ENCODE assay signal across 2 fruit fly cellular contexts in genomic region chr3L:7262471-7262870, dm6.
A peak's percentile ranks its signal among the peaks of the same experiment; 100 is the strongest.
TF ChIP-seq lines count a peak whose summit lies in the region.

No protein-coding gene starts in this region.

TF ChIP-seq in whole organism, embryonic, 481 proteins besides CTCF, POLR2A, EP300 and RAD21 (continued from another document):
- 0 out of 2 replicates have a peak, but pooled peaks have one; percentile 17 for TF ChIP-seq CG6689 (GFP tag; IDR thresholded peaks at IDR 0.05; lab: Robert Waterston, UW)
- peak; percentile 27 for TF ChIP-seq nerfin-1 (tag; optimal IDR thresholded peaks at IDR 0.05; lab: Kevin White, UChicago)
- peak; percentile 13 for TF ChIP-seq CG7556 (GFP tag; optimal IDR thresholded peaks at IDR 0.05; lab: Kevin White, UChicago)
- 0 out of 3 replicates have a peak, but pooled peaks have one; percentile 19 for TF ChIP-seq row (GFP tag; IDR thresholded peaks at IDR 0.05; lab: Robert Waterston, UW)
- peak; percentile 12 for TF ChIP-seq CG15011 (GFP tag; optimal IDR thresholded peaks at IDR 0.05; lab: Kevin White, UChicago)
- TF ChIP-seq Sox102F (GFP tag; optimal IDR thresholded peaks at IDR 0.05; lab: Kevin White, UChicago) = peak; percentile 42
- peak in 1 of 2 experiments; percentile 33 for TF ChIP-seq dpn (GFP tag; optimal IDR thresholded peaks at IDR 0.05; lab: Kevin White, UChicago)
- TF ChIP-seq CG4424 (GFP tag; optimal IDR thresholded peaks at IDR 0.05; lab: Kevin White, UChicago) = peak; percentile 12
- peak; percentile 38; the same call in 1 of the 2 replicates for TF ChIP-seq ttk (GFP tag; IDR thresholded peaks at IDR 0.05; lab: Robert Waterston, UW)
- TF ChIP-seq pan (optimal IDR thresholded peaks at IDR 0.05; lab: Kevin White, UChicago) = no peak
- peak in 1 of 2 experiments; percentile 41 for TF ChIP-seq pan (GFP tag; optimal IDR thresholded peaks at IDR 0.05 in 1 of 2, IDR thresholded peaks at IDR 0.05 in 1 of 2)
- peak; percentile 72 for TF ChIP-seq CG31441 (GFP tag; IDR thresholded peaks at IDR 0.05; lab: Robert Waterston, UW)
- peak; percentile 23; the same call in 1 of the 2 replicates for TF ChIP-seq slbo (GFP tag; IDR thresholded peaks at IDR 0.05; lab: Robert Waterston, UW)
- peak; percentile 17 for TF ChIP-seq ind (GFP tag; optimal IDR thresholded peaks at IDR 0.05; lab: Kevin White, UChicago)
- peak; percentile 74 for TF ChIP-seq CG11504 (tag; optimal IDR thresholded peaks at IDR 0.05; lab: Kevin White, UChicago)
- TF ChIP-seq sob (GFP tag; IDR thresholded peaks at IDR 0.05; lab: Robert Waterston, UW) = 0 out of 2 replicates have a peak, but pooled peaks have one; percentile 17
- no peak for TF ChIP-seq CG9876 (GFP tag; optimal IDR thresholded peaks at IDR 0.05; lab: Kevin White, UChicago)
- TF ChIP-seq CG30431 (GFP tag; optimal IDR thresholded peaks at IDR 0.05; lab: Kevin White, UChicago) = no peak
- TF ChIP-seq Sox100B (GFP tag; optimal IDR thresholded peaks at IDR 0.05; lab: Kevin White, UChicago) = peak; percentile 45
- peak; percentile 4 for TF ChIP-seq caup (GFP tag; optimal IDR thresholded peaks at IDR 0.05; lab: Kevin White, UChicago; ENCODE audit: severe bottlenecking)
- peak; percentile 57 for TF ChIP-seq CG3281 (GFP tag; optimal IDR thresholded peaks at IDR 0.05; lab: Kevin White, UChicago)
- peak; percentile 40 for TF ChIP-seq Asciz (GFP tag; optimal IDR thresholded peaks at IDR 0.05; lab: Kevin White, UChicago)
- TF ChIP-seq kay (GFP tag; optimal IDR thresholded peaks at IDR 0.05; lab: Kevin White, UChicago) = no peak
- TF ChIP-seq BEAF-32 (GFP tag; optimal IDR thresholded peaks at IDR 0.05; lab: Kevin White, UChicago) = no peak
- TF ChIP-seq sens (GFP tag; lab: Kevin White, UChicago) = peak; percentile 24
- peak; percentile 46 for TF ChIP-seq CG18262 (tag; optimal IDR thresholded peaks at IDR 0.05; lab: Kevin White, UChicago)
- TF ChIP-seq Eip74EF (GFP tag; optimal IDR thresholded peaks at IDR 0.05; lab: Kevin White, UChicago) = peak in 1 of 2 experiments; percentile 33
- peak; percentile 46 for TF ChIP-seq cwo (GFP tag; optimal IDR thresholded peaks at IDR 0.05; lab: Kevin White, UChicago)
- no peak for TF ChIP-seq CG13775 (GFP tag; optimal IDR thresholded peaks at IDR 0.05; lab: Kevin White, UChicago)
- TF ChIP-seq al (GFP tag; IDR thresholded peaks at IDR 0.05; lab: Robert Waterston, UW) = 0 out of 2 replicates have a peak, but pooled peaks have one; percentile 9
- TF ChIP-seq HLH3B (GFP tag; IDR thresholded peaks at IDR 0.05; lab: Robert Waterston, UW) = 0 out of 2 replicates have a peak, but pooled peaks have one; percentile 7
- 0 out of 3 replicates have a peak, but pooled peaks have one; percentile 7 for TF ChIP-seq CG11695 (GFP tag; IDR thresholded peaks at IDR 0.05; lab: Robert Waterston, UW)
- no peak for TF ChIP-seq CG11723 (GFP tag; optimal IDR thresholded peaks at IDR 0.05; lab: Kevin White, UChicago)
- peak; percentile 53 for TF ChIP-seq Ptx1 (GFP tag; IDR thresholded peaks at IDR 0.05; lab: Robert Waterston, UW)
- peak; percentile 42 for TF ChIP-seq fd96Cb (tag; optimal IDR thresholded peaks at IDR 0.05; lab: Kevin White, UChicago)
- no peak for TF ChIP-seq ato (GFP tag; IDR thresholded peaks at IDR 0.05; lab: Robert Waterston, UW; ENCODE audit: partially characterized antibody)
- no peak for TF ChIP-seq CG6272 (GFP tag; IDR thresholded peaks at IDR 0.05; lab: Robert Waterston, UW)
- peak; percentile 59 for TF ChIP-seq CG7839 (tag; optimal IDR thresholded peaks at IDR 0.05; lab: Kevin White, UChicago)
- TF ChIP-seq CG10979 (tag; optimal IDR thresholded peaks at IDR 0.05; lab: Kevin White, UChicago) = peak; percentile 12
- peak; percentile 63 for TF ChIP-seq CG2678 (tag; optimal IDR thresholded peaks at IDR 0.05; lab: Kevin White, UChicago)
- peak; percentile 25 for TF ChIP-seq lab (GFP tag; optimal IDR thresholded peaks at IDR 0.05; lab: Kevin White, UChicago)
- TF ChIP-seq sna (GFP tag; IDR thresholded peaks at IDR 0.05; lab: Robert Waterston, UW; ENCODE audit: partially characterized antibody) = no peak
- TF ChIP-seq CG30403 (GFP tag; optimal IDR thresholded peaks at IDR 0.05; lab: Kevin White, UChicago) = peak; percentile 31
- peak; percentile 51; the same call in 2 of the 3 replicates for TF ChIP-seq dysf (GFP tag; IDR thresholded peaks at IDR 0.05; lab: Robert Waterston, UW)
- TF ChIP-seq CG12299 (tag; optimal IDR thresholded peaks at IDR 0.05; lab: Kevin White, UChicago) = no peak
- TF ChIP-seq Abd-B (GFP tag; optimal IDR thresholded peaks at IDR 0.05; lab: Kevin White, UChicago) = peak; percentile 15
- peak; percentile 26; the same call in 1 of the 2 replicates for TF ChIP-seq ssp (GFP tag; IDR thresholded peaks at IDR 0.05; lab: Robert Waterston, UW)
- peak; percentile 74 for TF ChIP-seq dmrt99B (tag; optimal IDR thresholded peaks at IDR 0.05; lab: Kevin White, UChicago)
- TF ChIP-seq ewg (GFP tag; optimal IDR thresholded peaks at IDR 0.05; lab: Kevin White, UChicago) = no peak
- TF ChIP-seq stc (GFP tag; IDR thresholded peaks at IDR 0.05; lab: Robert Waterston, UW) = peak; percentile 40; the same call in 1 of the 2 replicates
- TF ChIP-seq CG17328 (GFP tag; IDR thresholded peaks at IDR 0.05; lab: Robert Waterston, UW) = 0 out of 2 replicates have a peak, but pooled peaks have one; percentile 23
- TF ChIP-seq Blimp-1 (GFP tag; optimal IDR thresholded peaks at IDR 0.05; lab: Kevin White, UChicago) = peak; percentile 0
- TF ChIP-seq CG6683 (GFP tag; optimal IDR thresholded peaks at IDR 0.05; lab: Kevin White, UChicago) = no peak
- peak; percentile 7; the same call in 1 of the 2 replicates for TF ChIP-seq Xrp1 (GFP tag; IDR thresholded peaks at IDR 0.05; lab: Robert Waterston, UW)

TF ChIP-seq in whole organism, prepupa, 60 proteins besides CTCF, POLR2A, EP300 and RAD21 (continued from another document):
- peak; percentile 7 for TF ChIP-seq CG16779 (tag; optimal IDR thresholded peaks at IDR 0.05; lab: Kevin White, UChicago)
- TF ChIP-seq Ets21C (GFP tag; optimal IDR thresholded peaks at IDR 0.05; lab: Kevin White, UChicago) = no peak
- TF ChIP-seq Sox15 (GFP tag; optimal IDR thresholded peaks at IDR 0.05; lab: Kevin White, UChicago) = no peak
- peak; percentile 52 for TF ChIP-seq Ets96B (tag; optimal IDR thresholded peaks at IDR 0.05; lab: Kevin White, UChicago)
- peak; percentile 56 for TF ChIP-seq OdsH (GFP tag; optimal IDR thresholded peaks at IDR 0.05; lab: Kevin White, UChicago)
- TF ChIP-seq CG8119 (GFP tag; IDR thresholded peaks at IDR 0.05; lab: Robert Waterston, UW) = peak; percentile 63; the same call in 2 of the 3 replicates
- TF ChIP-seq CG7368 (GFP tag; optimal IDR thresholded peaks at IDR 0.05; lab: Kevin White, UChicago) = peak; percentile 35
- no peak for TF ChIP-seq CG11294 (GFP tag; IDR thresholded peaks at IDR 0.05; lab: Robert Waterston, UW)
- peak; percentile 54 for TF ChIP-seq dsx (GFP tag; optimal IDR thresholded peaks at IDR 0.05; lab: Kevin White, UChicago; ENCODE audit: poor library complexity, severe bottlenecking)
- TF ChIP-seq fkh (GFP tag; optimal IDR thresholded peaks at IDR 0.05; lab: Kevin White, UChicago) = no peak
- TF ChIP-seq CG31627 (GFP tag; optimal IDR thresholded peaks at IDR 0.05; lab: Kevin White, UChicago) = no peak
- TF ChIP-seq spab (GFP tag; optimal IDR thresholded peaks at IDR 0.05; lab: Kevin White, UChicago) = peak; percentile 67
- peak; percentile 45 for TF ChIP-seq CG9139 (GFP tag; optimal IDR thresholded peaks at IDR 0.05; lab: Kevin White, UChicago)
- TF ChIP-seq ss (GFP tag; optimal IDR thresholded peaks at IDR 0.05; lab: Kevin White, UChicago) = peak; percentile 16 to 58
- peak; percentile 69 for TF ChIP-seq CG15336 (GFP tag; IDR thresholded peaks at IDR 0.05; lab: Robert Waterston, UW)
- TF ChIP-seq CG4318 (GFP tag; optimal IDR thresholded peaks at IDR 0.05; lab: Kevin White, UChicago) = peak; percentile 51
- TF ChIP-seq CG6808 (GFP tag; optimal IDR thresholded peaks at IDR 0.05; lab: Kevin White, UChicago) = peak; percentile 71
- peak; percentile 52; the same call in 2 of the 3 replicates for TF ChIP-seq eg (GFP tag; IDR thresholded peaks at IDR 0.05; lab: Robert Waterston, UW)
- TF ChIP-seq CG11762 (GFP tag; optimal IDR thresholded peaks at IDR 0.05; lab: Kevin White, UChicago; ENCODE audit: insufficient read depth) = peak; percentile 43
- peak; percentile 30 for TF ChIP-seq CG8319 (GFP tag; optimal IDR thresholded peaks at IDR 0.05; lab: Kevin White, UChicago)
- no peak for TF ChIP-seq CG6854 (GFP tag; optimal IDR thresholded peaks at IDR 0.05; lab: Kevin White, UChicago)
- no peak for TF ChIP-seq dac (GFP tag; optimal IDR thresholded peaks at IDR 0.05; lab: Kevin White, UChicago)
- peak; percentile 7 for TF ChIP-seq Hr39 (GFP tag; optimal IDR thresholded peaks at IDR 0.05; lab: Kevin White, UChicago)
- no peak for TF ChIP-seq CG1621 (tag; optimal IDR thresholded peaks at IDR 0.05; lab: Kevin White, UChicago)
- TF ChIP-seq Met (GFP tag; optimal IDR thresholded peaks at IDR 0.05; lab: Kevin White, UChicago) = no peak
- no peak for TF ChIP-seq fd85E (GFP tag; optimal IDR thresholded peaks at IDR 0.05; lab: Kevin White, UChicago)
- peak; percentile 21 for TF ChIP-seq fd59A (GFP tag; optimal IDR thresholded peaks at IDR 0.05; lab: Kevin White, UChicago)
- no peak for TF ChIP-seq topi (GFP tag; optimal IDR thresholded peaks at IDR 0.05; lab: Kevin White, UChicago)
- peak; percentile 32 for TF ChIP-seq pdm3 (GFP tag; optimal IDR thresholded peaks at IDR 0.05; lab: Kevin White, UChicago)
- peak; percentile 60 for TF ChIP-seq svp (GFP tag; lab: Kevin White, UChicago)
- TF ChIP-seq salr (GFP tag; optimal IDR thresholded peaks at IDR 0.05; lab: Kevin White, UChicago) = peak in 1 of 2 experiments; percentile 23
- no peak for TF ChIP-seq Hr38 (GFP tag; optimal IDR thresholded peaks at IDR 0.05; lab: Kevin White, UChicago)
- peak; percentile 22 for TF ChIP-seq esn (GFP tag; optimal IDR thresholded peaks at IDR 0.05; lab: Kevin White, UChicago)
- TF ChIP-seq Smox (GFP tag; optimal IDR thresholded peaks at IDR 0.05; lab: Kevin White, UChicago) = no peak
- TF ChIP-seq CG8632 (GFP tag; optimal IDR thresholded peaks at IDR 0.05; lab: Kevin White, UChicago) = peak; percentile 40
- peak; percentile 67 for TF ChIP-seq CG10669 (GFP tag; optimal IDR thresholded peaks at IDR 0.05; lab: Kevin White, UChicago)
- peak; percentile 91 for TF ChIP-seq Eip78C (GFP tag; lab: Kevin White, UChicago)
